Fruit fly (Drosophila melanogaster) whole organism, adult: ENCODE measurements around the gene CG6225.
A peak's percentile ranks its signal among the peaks of the same experiment; 100 is the strongest.

Experiments
- CG11617 ChIP-seq: fragments of 200-800 bp; sonication (Bioruptor generic); optimal IDR thresholded peaks from 2 replicates; lab custom pipeline; 2017; ENCODE audit warnings: mild to moderate bottlenecking, missing biosample characterization, missing genetic modification reagents, missing genetic modification characterization
- CG12768 ChIP-seq: fragments of 200-800 bp; sonication (Bioruptor generic); optimal IDR thresholded peaks from 2 replicates; lab custom pipeline; 2017; ENCODE audit warnings: missing biosample characterization, missing genetic modification characterization, mild to moderate bottlenecking, moderate library complexity, missing genetic modification reagents
- CG14711 ChIP-seq: fragments of 200-800 bp; sonication (Bioruptor generic); optimal IDR thresholded peaks from 2 replicates; lab custom pipeline; 2018; ENCODE audit warnings: missing biosample characterization, mild to moderate bottlenecking, missing genetic modification characterization, moderate library complexity
- CG33017 ChIP-seq: fragments of 200-800 bp; sonication (Bioruptor generic); optimal IDR thresholded peaks from 2 replicates; lab custom pipeline; 2018; ENCODE audit warnings: missing biosample characterization, mild to moderate bottlenecking, missing genetic modification characterization, moderate library complexity
- CG5204 ChIP-seq: fragments of 200-800 bp; sonication (Bioruptor generic); optimal IDR thresholded peaks from 2 replicates; lab custom pipeline; 2016; ENCODE audit warnings: missing biosample characterization, missing genetic modification characterization
- Clk ChIP-seq: fragments of 200-800 bp; sonication (Bioruptor generic); optimal IDR thresholded peaks from 2 replicates; lab custom pipeline; 2017; ENCODE audit warnings: missing biosample characterization, missing genetic modification characterization
- Crg-1 ChIP-seq: fragments of 200-800 bp; sonication (Bioruptor generic); optimal IDR thresholded peaks from 2 replicates; lab custom pipeline; 2016; ENCODE audit warnings: missing biosample characterization, missing genetic modification characterization
- Hr96 ChIP-seq: fragments of 200-800 bp; sonication (Bioruptor generic); optimal IDR thresholded peaks from 2 replicates; lab custom pipeline; 2016; ENCODE audit warnings: missing biosample characterization, missing genetic modification characterization
- bab1 ChIP-seq: fragments of 200-800 bp; sonication (Bioruptor generic); optimal IDR thresholded peaks from 3 replicates; lab custom pipeline; 2019; ENCODE audit warnings: missing biosample characterization, mild to moderate bottlenecking, missing genetic modification characterization, moderate library complexity
- kay ChIP-seq: fragments of 200-800 bp; sonication (Bioruptor generic); peaks from one replicate; lab custom pipeline; 2016; ENCODE audit warnings: missing biosample characterization, missing genetic modification characterization, borderline replicate concordance
- ovo ChIP-seq: fragments of 200-800 bp; sonication (Bioruptor generic); optimal IDR thresholded peaks from 2 replicates; lab custom pipeline; 2016; ENCODE audit warnings: missing biosample characterization, missing genetic modification characterization
- pad ChIP-seq: fragments of 200-800 bp; sonication (Bioruptor generic); optimal IDR thresholded peaks from 3 replicates; lab custom pipeline; 2017; ENCODE audit warnings: missing biosample characterization, missing genetic modification characterization, mild to moderate bottlenecking, moderate library complexity, missing genetic modification reagents
- tj ChIP-seq: fragments of 200-800 bp; sonication (Bioruptor generic); optimal IDR thresholded peaks from 3 replicates; lab custom pipeline; 2017; ENCODE audit warnings: missing biosample characterization, mild to moderate bottlenecking, missing genetic modification characterization, moderate library complexity

- TF ChIP-seq CG5204 (GFP tag; lab: Kevin White, UChicago), result no peak
- TF ChIP-seq CG12768 (GFP tag; lab: Kevin White, UChicago), result no peak
- peak; percentile 4 for TF ChIP-seq bab1 (GFP tag; lab: Kevin White, UChicago)
- no peak for TF ChIP-seq CG11617 (GFP tag; lab: Kevin White, UChicago)
- no peak for TF ChIP-seq pad (GFP tag; lab: Kevin White, UChicago)
- no peak for TF ChIP-seq kay (GFP tag; lab: Kevin White, UChicago)
- TF ChIP-seq Hr96 (GFP tag; lab: Kevin White, UChicago), result no peak
- TF ChIP-seq Crg-1 (GFP tag; lab: Kevin White, UChicago), result no peak
- TF ChIP-seq CG33017 (tag; lab: Kevin White, UChicago), result no peak
- no peak for TF ChIP-seq ovo (GFP tag; lab: Kevin White, UChicago)
- no peak for TF ChIP-seq CG14711 (tag; lab: Kevin White, UChicago)
- no peak for TF ChIP-seq Clk (GFP tag; lab: Kevin White, UChicago)
- no peak for TF ChIP-seq tj (GFP tag; lab: Kevin White, UChicago)
Observed at dm6 chr3R:12691422-12692101, 37.2 kb downstream of the CG6225 start, which contains the start of gene Arp1.
